Worm (Caenorhabditis elegans): ENCODE measurements around the gene saps-1.
A peak's percentile ranks its signal among the peaks of the same experiment; 100 is the strongest.

The saps-1 gene

ce11 chrII:11270829-11271228, 26.7 kb upstream of the saps-1 start:
- no peak for TF ChIP-seq nhr-47 (tag; optimal IDR thresholded peaks at IDR 0.05)
- no peak for TF ChIP-seq sup-37 (GFP tag; optimal IDR thresholded peaks at IDR 0.05)
- TF ChIP-seq nhr-20 (tag; optimal IDR thresholded peaks at IDR 0.05) = no peak
- TF ChIP-seq nhr-90 (tag; optimal IDR thresholded peaks at IDR 0.05; ENCODE audit: poor library complexity) = no peak
- TF ChIP-seq ces-1 (GFP tag; optimal IDR thresholded peaks at IDR 0.05) = no peak
- TF ChIP-seq mab-9 (GFP tag; IDR thresholded peaks at IDR 0.05) = no peak

ce11 chrII:11274876-11275275, 22.6 kb upstream of the saps-1 start:
- TF ChIP-seq alr-1 (tag; optimal IDR thresholded peaks at IDR 0.05; ENCODE audit: borderline replicate concordance) (no peak), unc-98 (GFP tag; IDR thresholded peaks at IDR 0.05) (no peak), tbx-2 (tag; optimal IDR thresholded peaks at IDR 0.05) (no peak), zip-4 (GFP tag; optimal IDR thresholded peaks at IDR 0.05) (no peak), lir-3 (tag; optimal IDR thresholded peaks at IDR 0.05; ENCODE audit: poor library complexity) (no peak), nhr-84 (tag; optimal IDR thresholded peaks at IDR 0.05) (no peak), F16B12.6 (tag; optimal IDR thresholded peaks at IDR 0.05) (no peak), fkh-10 (GFP tag; optimal IDR thresholded peaks at IDR 0.05) (no peak), swsn-7 (tag; optimal IDR thresholded peaks at IDR 0.05) (no peak)

- TF ChIP-seq sptf-1 (tag; optimal IDR thresholded peaks at IDR 0.05) (no peak), swsn-7 (tag; optimal IDR thresholded peaks at IDR 0.05) (no peak), lin-15B (tag; optimal IDR thresholded peaks at IDR 0.05) (no peak), unc-86 (tag; optimal IDR thresholded peaks at IDR 0.05) (no peak), snu-23 (GFP tag; optimal IDR thresholded peaks at IDR 0.05) (no peak), dsc-1 (tag; optimal IDR thresholded peaks at IDR 0.05) (no peak), unc-62 (GFP tag; optimal IDR thresholded peaks at IDR 0.05) (no peak), rnt-1 (tag; optimal IDR thresholded peaks at IDR 0.05) (peak; percentile 76), ces-1 (GFP tag; optimal IDR thresholded peaks at IDR 0.05) (no peak), isw-1 (GFP tag; IDR thresholded peaks at IDR 0.05) (no peak), zip-4 (GFP tag; optimal IDR thresholded peaks at IDR 0.05) (no peak), irx-1 (tag; optimal IDR thresholded peaks at IDR 0.05) (no peak), unc-130 (tag; optimal IDR thresholded peaks at IDR 0.05) (peak; percentile 70), egl-13 (tag; optimal IDR thresholded peaks at IDR 0.05) (no peak), ceh-82 (tag; optimal IDR thresholded peaks at IDR 0.05) (no peak), lin-35 (GFP tag; optimal IDR thresholded peaks at IDR 0.05) (no peak), pag-3 (tag; optimal IDR thresholded peaks at IDR 0.05; ENCODE audit: borderline replicate concordance, insufficient read depth) (no peak), efl-3 (GFP tag; optimal IDR thresholded peaks at IDR 0.05) (no peak), fkh-8 (tag; optimal IDR thresholded peaks at IDR 0.05) (no peak), lir-3 (tag; optimal IDR thresholded peaks at IDR 0.05; ENCODE audit: poor library complexity) (no peak), egl-27 (tag; optimal IDR thresholded peaks at IDR 0.05) (no peak), sup-37 (GFP tag; optimal IDR thresholded peaks at IDR 0.05) (no peak), pax-3 (tag; optimal IDR thresholded peaks at IDR 0.05) (no peak), nhr-76 (tag; optimal IDR thresholded peaks at IDR 0.05) (no peak), elt-2 (tag; optimal IDR thresholded peaks at IDR 0.05) (no peak), lsy-2 (tag; optimal IDR thresholded peaks at IDR 0.05) (peak; percentile 27 to 78), vab-15 (tag; optimal IDR thresholded peaks at IDR 0.05) (no peak), hpl-2 (GFP tag; optimal IDR thresholded peaks at IDR 0.05) (no peak), ceh-88 (GFP tag; IDR thresholded peaks at IDR 0.05) (no peak), tbx-2 (tag; optimal IDR thresholded peaks at IDR 0.05) (no peak), zag-1 (tag; optimal IDR thresholded peaks at IDR 0.05) (no peak), efl-1 (optimal IDR thresholded peaks at IDR 0.05) (no peak), efl-1 (GFP tag; optimal IDR thresholded peaks at IDR 0.05 in 1 of 2) (peak in 1 of 2 experiments; percentile 37), nhr-20 (tag; optimal IDR thresholded peaks at IDR 0.05) (no peak), hlh-17 (GFP tag; optimal IDR thresholded peaks at IDR 0.05; ENCODE audit: borderline replicate concordance) (no peak), nhr-237 (tag; optimal IDR thresholded peaks at IDR 0.05) (no peak), blmp-1 (tag; optimal IDR thresholded peaks at IDR 0.05) (no peak), nhr-85 (tag) (no peak), lin-14 (GFP tag; optimal IDR thresholded peaks at IDR 0.05) (peak; percentile 52), nhr-77 (tag; optimal IDR thresholded peaks at IDR 0.05) (no peak), nhr-71 (tag; optimal IDR thresholded peaks at IDR 0.05) (peak; percentile 55)
These were observed 22.0 kb upstream of the saps-1 start for ce11 chrII:11275484-11275883.

Data from whole organism, L1 larva.